Fruit fly (Drosophila melanogaster): Measurements from ENCODE around the gene zuc.

DNA sequence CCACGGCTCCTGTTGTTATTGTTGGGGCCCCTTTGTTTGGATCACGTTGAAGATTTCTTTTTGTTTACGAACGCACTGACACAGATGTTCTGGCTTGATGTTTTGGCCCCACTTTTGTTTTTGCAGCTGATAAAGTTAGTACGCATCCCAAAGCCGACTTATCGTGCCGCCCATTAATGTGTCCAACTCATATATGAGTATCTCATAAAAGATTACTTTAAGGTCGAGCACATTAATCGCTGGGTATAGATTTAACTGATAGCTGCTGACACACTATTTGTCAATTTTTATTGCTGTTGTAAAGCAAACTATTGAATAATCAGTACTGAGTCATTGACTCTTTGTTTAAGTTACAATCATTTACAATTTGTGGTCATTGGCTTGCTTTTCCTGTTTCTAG is 46.9 kb downstream of the zuc start:
- TF ChIP-seq CG14711 (tag; optimal IDR thresholded peaks at IDR 0.05) (no peak), CG12768 (GFP tag; optimal IDR thresholded peaks at IDR 0.05) (no peak), kay (GFP tag; ENCODE audit: borderline replicate concordance) (no peak), toe (GFP tag; optimal IDR thresholded peaks at IDR 0.05) (no peak), CG1620 (GFP tag; optimal IDR thresholded peaks at IDR 0.05) (no peak), Hr96 (GFP tag; optimal IDR thresholded peaks at IDR 0.05) (no peak), Crg-1 (GFP tag; optimal IDR thresholded peaks at IDR 0.05) (no peak), cnc (optimal IDR thresholded peaks at IDR 0.05) (no peak)
